Worm (Caenorhabditis elegans) whole organism, late embryonic: ENCODE results near the gene hsp-17.

Experiments used
- ama-1 ChIP-seq: fragments of 150-350 bp; optimal IDR thresholded peaks from 2 replicates; lab custom pipeline; 2014
- dmd-4 ChIP-seq: sonication (generic microtip); optimal IDR thresholded peaks from 2 replicates; lab custom pipeline; 2016; ENCODE audit warnings: borderline replicate concordance, missing genetic modification characterization, missing compliant biosample characterization
- dve-1 ChIP-seq: sonication (generic microtip); optimal IDR thresholded peaks from 2 replicates; lab custom pipeline; 2017; ENCODE audit warnings: antibody characterized with exemption, mild to moderate bottlenecking, missing genetic modification characterization, missing compliant biosample characterization
- elt-2 ChIP-seq: sonication (generic microtip); optimal IDR thresholded peaks from 2 replicates; lab custom pipeline; 2016; ENCODE audit warnings: missing genetic modification reagents, missing genetic modification characterization, missing compliant biosample characterization
- lin-11 ChIP-seq: fragments of 200-800 bp; sonication (Bioruptor generic); optimal IDR thresholded peaks from 2 replicates; lab custom pipeline; 2018; ENCODE audit warnings: mild to moderate bottlenecking, missing genetic modification characterization, missing compliant biosample characterization
- pat-9 ChIP-seq: fragments of 200-800 bp; sonication (Bioruptor generic); optimal IDR thresholded peaks from 2 replicates; lab custom pipeline; 2018; ENCODE audit warnings: mild to moderate bottlenecking, missing genetic modification characterization, moderate library complexity, missing compliant biosample characterization
- pha-4 ChIP-seq: fragments of 150-350 bp; optimal IDR thresholded peaks from 2 replicates; lab custom pipeline; 2018; ENCODE audit warnings: missing biosample characterization, missing genetic modification reagents, missing genetic modification characterization
- sox-4 ChIP-seq: sonication (generic microtip); optimal IDR thresholded peaks from 2 replicates; lab custom pipeline; 2017; ENCODE audit warnings: mild to moderate bottlenecking, missing genetic modification characterization, inconsistent platforms, missing compliant biosample characterization
- tbx-2 ChIP-seq: sonication (generic microtip); optimal IDR thresholded peaks from 2 replicates; lab custom pipeline; 2016; ENCODE audit warnings: missing genetic modification characterization, missing compliant biosample characterization
- unc-55 ChIP-seq: sonication (generic microtip); optimal IDR thresholded peaks from 2 replicates; lab custom pipeline; 2017; ENCODE audit warnings: missing biosample characterization, missing genetic modification reagents, missing genetic modification characterization
- unc-86 ChIP-seq: sonication (generic microtip); optimal IDR thresholded peaks from 2 replicates; lab custom pipeline; 2016; ENCODE audit warnings: missing genetic modification characterization, missing compliant biosample characterization
- ztf-16 ChIP-seq: sonication (generic microtip); optimal IDR thresholded peaks from 2 replicates; lab custom pipeline; 2017; ENCODE audit warnings: missing genetic modification characterization, missing compliant biosample characterization

- TF ChIP-seq dve-1 (no peak), lin-11 (no peak), tbx-2 (tag; lab: Kevin White, UChicago) (no peak), sox-4 (tag; lab: Kevin White, UChicago) (no peak), elt-2 (tag; lab: Kevin White, UChicago) (no peak), pat-9 (no peak), pha-4 (tag; lab: Kevin White, UChicago) (no peak), dmd-4 (tag; lab: Kevin White, UChicago) (no peak), ztf-16 (tag; lab: Kevin White, UChicago) (no peak), unc-86 (tag; lab: Kevin White, UChicago) (no peak), ama-1 (no peak), unc-55 (no peak)
Measured at ce11 chrV:8394357-8394850, 8.7 kb upstream of the hsp-17 start, which contains the start of the genes pho-6 and F52E1.3.
